Worm (Caenorhabditis elegans) whole organism, late embryonic: ENCODE results near the gene fbxb-46.

Experiments used
- K02D7.2 ChIP-seq: sonication (generic microtip); optimal IDR thresholded peaks from 2 replicates; lab custom pipeline; 2017; ENCODE audit warnings: mild to moderate bottlenecking, missing genetic modification characterization, missing compliant biosample characterization
- Y22D7AL.16 ChIP-seq: sonication (generic microtip); optimal IDR thresholded peaks from 2 replicates; lab custom pipeline; 2016; ENCODE audit warnings: missing genetic modification characterization, missing compliant biosample characterization
- ahr-1 ChIP-seq: sonication (generic microtip); optimal IDR thresholded peaks from 2 replicates; lab custom pipeline; 2016; ENCODE audit warnings: missing genetic modification characterization, missing compliant biosample characterization
- ama-1 ChIP-seq: fragments of 150-350 bp; optimal IDR thresholded peaks from 2 replicates; lab custom pipeline; 2014
- hlh-30 ChIP-seq: sonication (generic microtip); optimal IDR thresholded peaks from 2 replicates; lab custom pipeline; 2017; ENCODE audit warnings: antibody characterized with exemption, missing genetic modification characterization, missing compliant biosample characterization; ENCODE audit not compliant: insufficient read depth
- nfya-1 ChIP-seq: sonication (generic microtip); optimal IDR thresholded peaks from 2 replicates; lab custom pipeline; 2017; ENCODE audit warnings: missing genetic modification characterization, mild to moderate bottlenecking, missing compliant biosample characterization, antibody characterized with exemption, moderate library complexity
- nhr-11 ChIP-seq: fragments of 150-350 bp; optimal IDR thresholded peaks from 2 replicates; lab custom pipeline; 2014; ENCODE audit warnings: missing biosample characterization, missing genetic modification characterization
- pha-4 ChIP-seq: fragments of 150-350 bp; optimal IDR thresholded peaks from 2 replicates; lab custom pipeline; 2018; ENCODE audit warnings: missing biosample characterization, missing genetic modification reagents, missing genetic modification characterization
- rnt-1 ChIP-seq: sonication (generic microtip); optimal IDR thresholded peaks from 2 replicates; lab custom pipeline; 2016; ENCODE audit warnings: missing genetic modification characterization, missing compliant biosample characterization
- tbx-7 ChIP-seq: sonication (generic microtip); optimal IDR thresholded peaks from 2 replicates; lab custom pipeline; 2016; ENCODE audit warnings: missing genotype, missing genetic modification characterization, missing compliant biosample characterization
- unc-55 ChIP-seq: sonication (generic microtip); optimal IDR thresholded peaks from 2 replicates; lab custom pipeline; 2017; ENCODE audit warnings: missing biosample characterization, missing genetic modification reagents, missing genetic modification characterization
- unc-86 ChIP-seq: sonication (generic microtip); optimal IDR thresholded peaks from 2 replicates; lab custom pipeline; 2016; ENCODE audit warnings: missing genetic modification characterization, missing compliant biosample characterization

DNA sequence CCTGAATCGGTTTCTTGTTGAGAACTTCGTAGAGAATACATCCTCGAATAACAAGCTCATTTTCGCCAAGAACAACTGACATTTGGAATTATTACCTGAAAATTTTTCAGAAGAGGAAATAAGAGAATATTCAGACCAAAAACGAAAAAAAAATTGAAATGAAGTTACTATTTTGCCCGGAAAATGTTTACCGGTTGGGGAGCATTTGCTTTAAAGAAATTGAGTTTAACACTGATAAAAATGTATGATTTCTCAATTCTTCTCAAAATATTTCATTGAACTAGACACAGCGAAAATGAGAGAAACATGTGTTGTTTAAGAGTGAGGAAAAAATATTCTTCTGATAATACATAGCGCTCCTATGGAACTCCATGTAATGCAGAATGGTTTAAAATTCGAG lies 45.5 kb upstream of the fbxb-46 start, which contains the start of gene fbxa-165:
- TF ChIP-seq ama-1 (lab: Kevin White, UChicago): no peak
- TF ChIP-seq pha-4 (tag; lab: Kevin White, UChicago): no peak
- no peak for TF ChIP-seq hlh-30
- TF ChIP-seq rnt-1 (tag; lab: Kevin White, UChicago): no peak
- TF ChIP-seq unc-86 (tag; lab: Kevin White, UChicago): no peak
- TF ChIP-seq K02D7.2: no peak
- TF ChIP-seq ahr-1 (tag; lab: Kevin White, UChicago): no peak
- TF ChIP-seq Y22D7AL.16 (tag; lab: Kevin White, UChicago): no peak
- TF ChIP-seq nhr-11 (tag; lab: Kevin White, UChicago): no peak
- no peak for TF ChIP-seq tbx-7
- TF ChIP-seq unc-55 (GFP tag; lab: Kevin White, UChicago): no peak
- TF ChIP-seq nfya-1: no peak
